Worm (Caenorhabditis elegans): ENCODE measurements around the gene fbxb-74.
"Not testable (repeated sequence)": the region's sequence is repeated elsewhere in the genome, so short reads cannot be mapped to it uniquely, and the experiment has no call there.

ce11 chrIV:4388854-4389253, 50.2 kb downstream of the fbxb-74 start:
- TF ChIP-seq nhr-237 (tag; optimal IDR thresholded peaks at IDR 0.05); pqm-1 (tag; optimal IDR thresholded peaks at IDR 0.05); unc-62 (GFP tag; optimal IDR thresholded peaks at IDR 0.05); skn-1 (tag; optimal IDR thresholded peaks at IDR 0.05); nhr-28 (tag; optimal IDR thresholded peaks at IDR 0.05); ama-1 (optimal IDR thresholded peaks at IDR 0.05); nhr-11 (tag; optimal IDR thresholded peaks at IDR 0.05); ztf-4 (tag; optimal IDR thresholded peaks at IDR 0.05); tbx-2 (tag; optimal IDR thresholded peaks at IDR 0.05); ztf-11 (tag; optimal IDR thresholded peaks at IDR 0.05); daf-12 (tag; optimal IDR thresholded peaks at IDR 0.05): not testable (repeated sequence)

Data from whole organism, L3 larva.